Worm (Caenorhabditis elegans) whole organism, L3 larva: ENCODE results near the gene F47F2.1.

Experiments used
- ama-1 ChIP-seq: fragments of 150-350 bp; optimal IDR thresholded peaks from 2 replicates; lab custom pipeline; 2018
- ceh-82 ChIP-seq: fragments of 150-350 bp; optimal IDR thresholded peaks from 2 replicates; lab custom pipeline; 2014; ENCODE audit warnings: missing biosample characterization, missing genetic modification characterization
- daf-12 ChIP-seq: fragments of 150-350 bp; optimal IDR thresholded peaks from 2 replicates; lab custom pipeline; 2014; ENCODE audit warnings: missing biosample characterization, missing genetic modification reagents, missing genetic modification characterization
- elt-3 ChIP-seq, 3 experiments: fragments of 150-350 bp in 1 of 3; sonication (generic microtip) in 2 of 3; optimal IDR thresholded peaks; 2 replicates in 2 of 3; 4 replicates in 1 of 3; lab custom pipeline; 2014 to 2017; ENCODE audit warnings: missing biosample characterization in 3 of 3, missing genetic modification characterization in 3 of 3
- fos-1 ChIP-seq: fragments of 150-350 bp; optimal IDR thresholded peaks from 2 replicates; lab custom pipeline; 2014; ENCODE audit warnings: missing biosample characterization, missing genetic modification characterization
- mml-1 ChIP-seq: fragments of 150-350 bp; sonication (generic microtip); optimal IDR thresholded peaks from 3 replicates; lab custom pipeline; 2014; ENCODE audit warnings: missing biosample characterization, missing genetic modification characterization
- unc-39 ChIP-seq: sonication (generic microtip); optimal IDR thresholded peaks from 4 replicates; lab custom pipeline; 2017; ENCODE audit warnings: missing biosample characterization, missing genetic modification characterization
- ztf-11 ChIP-seq: fragments of 150-350 bp; optimal IDR thresholded peaks from 2 replicates; lab custom pipeline; 2014; ENCODE audit warnings: missing biosample characterization, missing genetic modification characterization
- ztf-4 ChIP-seq: fragments of 150-350 bp; optimal IDR thresholded peaks from 2 replicates; lab custom pipeline; 2014; ENCODE audit warnings: missing biosample characterization, missing genetic modification characterization

DNA sequence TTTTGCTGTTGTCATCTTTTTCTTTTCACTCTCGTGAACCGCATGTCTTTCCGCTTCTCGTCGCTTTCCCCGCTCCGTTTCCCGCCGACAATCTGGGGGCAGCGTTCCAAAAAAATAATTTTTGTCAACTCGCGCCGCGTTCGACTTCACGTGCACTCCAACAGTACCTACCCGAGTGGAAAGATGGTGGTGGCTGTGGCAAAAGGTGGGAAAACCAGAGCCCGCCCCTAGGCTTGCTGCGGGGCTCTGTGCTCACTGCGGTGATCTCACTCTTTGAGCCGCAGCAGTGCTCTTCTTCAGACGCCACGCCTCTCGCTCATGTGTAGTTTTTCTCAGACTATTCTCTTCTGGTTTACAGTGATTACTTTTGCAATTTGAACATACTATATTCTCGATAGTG, 9.3 kb downstream of the F47F2.1 start:
- TF ChIP-seq mml-1: no peak
- TF ChIP-seq unc-39 (tag; lab: Kevin White, UChicago): no peak
- TF ChIP-seq ztf-4 (tag; lab: Kevin White, UChicago): no peak
- TF ChIP-seq fos-1 (tag; lab: Kevin White, UChicago): no peak
- no peak for TF ChIP-seq daf-12
- no peak for TF ChIP-seq ceh-82 (tag; lab: Kevin White, UChicago)
- TF ChIP-seq ztf-11 (tag; lab: Kevin White, UChicago): no peak
- no peak for TF ChIP-seq ama-1
- TF ChIP-seq elt-3 (tag; optimal IDR thresholded peaks at IDR 0.05; lab: Kevin White, UChicago): no peak
